Worm (Caenorhabditis elegans) whole organism, midembryonic: ENCODE results near the gene arx-5.
A peak's percentile ranks its signal among the peaks of the same experiment; 100 is the strongest.

Experiments
- T22C8.4 ChIP-seq: fragments of 200-800 bp; sonication (Bioruptor generic); IDR thresholded peaks from 2 replicates; pipeline ENCODE4 v1.3.6; 2022; ENCODE audit warnings: missing genetic modification characterization, missing compliant biosample characterization
- cog-1 ChIP-seq: sonication (generic microtip); optimal IDR thresholded peaks from 2 replicates; lab custom pipeline; 2016; ENCODE audit warnings: missing genetic modification characterization, missing compliant biosample characterization
- flt-1 ChIP-seq: fragments of 200-800 bp; sonication (Bioruptor generic); IDR thresholded peaks from 2 replicates; pipeline ENCODE4 v1.3.6; 2022; ENCODE audit warnings: missing genetic modification characterization, missing compliant biosample characterization
- klf-2 ChIP-seq: fragments of 200-800 bp; sonication (Bioruptor generic); conservative IDR thresholded peaks from 2 replicates; pipeline ENCODE4 v1.3.6; 2022; ENCODE audit warnings: missing genetic modification reagents, missing genetic modification characterization, missing compliant biosample characterization
- med-1 ChIP-seq: sonication (generic microtip); optimal IDR thresholded peaks from 2 replicates; lab custom pipeline; 2017; ENCODE audit warnings: missing genetic modification characterization, mild to moderate bottlenecking, missing compliant biosample characterization, antibody characterized with exemption, missing genetic modification reagents; ENCODE audit not compliant: insufficient read depth
- ref-1 ChIP-seq: fragments of 200-800 bp; sonication (Bioruptor generic); conservative IDR thresholded peaks from 2 replicates; pipeline ENCODE4 v1.3.6; 2022; ENCODE audit warnings: missing genetic modification reagents, missing genetic modification characterization, missing compliant biosample characterization
- tab-1 ChIP-seq: fragments of 200-800 bp; sonication (Bioruptor generic); IDR thresholded peaks from 2 replicates; pipeline ENCODE4 v1.3.6; 2022; ENCODE audit warnings: missing genetic modification characterization, missing compliant biosample characterization
- ztf-23 ChIP-seq: fragments of 200-800 bp; sonication (Bioruptor generic); IDR thresholded peaks from 2 replicates; pipeline ENCODE4 v1.3.6; 2022; ENCODE audit warnings: missing genetic modification reagents, missing genetic modification characterization, missing compliant biosample characterization
- ztf-29 ChIP-seq: fragments of 200-800 bp; sonication (Bioruptor generic); IDR thresholded peaks from 2 replicates; pipeline ENCODE4 v1.3.6; 2022; ENCODE audit warnings: missing genetic modification reagents, missing genetic modification characterization, missing compliant biosample characterization

ce11 chrIII:12822608-12823261 lies 4.8 kb upstream of the arx-5 start:
- no peak for TF ChIP-seq flt-1 (GFP tag; lab: Robert Waterston, UW)
- no peak for TF ChIP-seq med-1 (GFP tag; lab: Kevin White, UChicago)
- TF ChIP-seq ztf-29 (GFP tag; lab: Robert Waterston, UW), result peak; percentile 32; the same call in 1 of the 2 replicates
- TF ChIP-seq tab-1 (GFP tag; lab: Robert Waterston, UW), result no peak; the same call in 1 of the 2 replicates
- TF ChIP-seq ref-1, result no peak
- no peak for TF ChIP-seq ztf-23 (GFP tag; lab: Robert Waterston, UW)
- no peak for TF ChIP-seq cog-1 (tag; lab: Kevin White, UChicago)
- TF ChIP-seq T22C8.4 (GFP tag; lab: Robert Waterston, UW), result no peak
- TF ChIP-seq klf-2, result no peak
